Fruit fly (Drosophila melanogaster) S2 (cell line): ENCODE measurements around the gene CG13373.

ENCODE experiments used
- CG8478 ChIP-seq: fragments of >200 bp; optimal IDR thresholded peaks from 2 replicates; lab custom pipeline; 2018
- CTCF ChIP-seq, 2 experiments: fragments of >200 bp; optimal IDR thresholded peaks; 2 replicates each; lab custom pipeline; 2018

- TF ChIP-seq CG8478 (lab: Kevin White, UChicago) (no peak), CTCF (optimal IDR thresholded peaks at IDR 0.05; lab: Kevin White, UChicago) (no peak)
Measured at dm6 chrX:469235-469634, 7.5 kb upstream of the CG13373 start, which contains the start of gene Cyp4g1.
